Fruit fly (Drosophila melanogaster): Measurements from ENCODE around the gene up.

The up gene

dm6 chrX:13641115-13641890 lies 38.9 kb upstream of the up start (continued):
- peak; percentile 79 for TF ChIP-seq YL-1 (GFP tag; optimal IDR thresholded peaks at IDR 0.05)
- peak; percentile 94 for TF ChIP-seq sob (GFP tag; IDR thresholded peaks at IDR 0.05)
- TF ChIP-seq Deaf1 (tag; optimal IDR thresholded peaks at IDR 0.05), result no peak
- peak; percentile 78 for TF ChIP-seq CG4328 (GFP tag; optimal IDR thresholded peaks at IDR 0.05)
- TF ChIP-seq trh (GFP tag; optimal IDR thresholded peaks at IDR 0.05), result peak; percentile 88
- TF ChIP-seq CG31441 (GFP tag; IDR thresholded peaks at IDR 0.05), result peak; percentile 87
- peak; percentile 89 for TF ChIP-seq CG11085 (GFP tag; IDR thresholded peaks at IDR 0.05)
- peak; percentile 95 to 96 for TF ChIP-seq dpn (GFP tag; optimal IDR thresholded peaks at IDR 0.05)
- peak; percentile 92 for TF ChIP-seq shn (GFP tag; optimal IDR thresholded peaks at IDR 0.05)
- peak; percentile 94 for TF ChIP-seq crc (GFP tag; optimal IDR thresholded peaks at IDR 0.05)
- peak; percentile 93 for TF ChIP-seq CG14441 (GFP tag; IDR thresholded peaks at IDR 0.05)
- TF ChIP-seq CG16813 (GFP tag; IDR thresholded peaks at IDR 0.05; ENCODE audit: partially characterized antibody), result no peak
- peak; percentile 46 for TF ChIP-seq Nf-YC (tag; optimal IDR thresholded peaks at IDR 0.05)
- TF ChIP-seq NfI (GFP tag; optimal IDR thresholded peaks at IDR 0.05), result peak; percentile 92
- TF ChIP-seq CG2712 (tag; optimal IDR thresholded peaks at IDR 0.05), result peak; percentile 90
- peak; percentile 86 for TF ChIP-seq nau (GFP tag; optimal IDR thresholded peaks at IDR 0.05)
- no peak for TF ChIP-seq sna (GFP tag; IDR thresholded peaks at IDR 0.05; ENCODE audit: partially characterized antibody)
- peak; percentile 68 for TF ChIP-seq CG7987 (GFP tag; optimal IDR thresholded peaks at IDR 0.05)
- TF ChIP-seq CG13123 (GFP tag; optimal IDR thresholded peaks at IDR 0.05), result peak; percentile 87
- peak; percentile 95 for TF ChIP-seq so (GFP tag; IDR thresholded peaks at IDR 0.05)
- peak; percentile 94 for TF ChIP-seq emc (GFP tag; optimal IDR thresholded peaks at IDR 0.05)
- peak; percentile 92 for TF ChIP-seq CG9876 (GFP tag; optimal IDR thresholded peaks at IDR 0.05)
- peak; percentile 93 for TF ChIP-seq CG12744 (GFP tag; optimal IDR thresholded peaks at IDR 0.05)
- TF ChIP-seq Hand (GFP tag; optimal IDR thresholded peaks at IDR 0.05), result peak; percentile 74
- TF ChIP-seq Dll (GFP tag; IDR thresholded peaks at IDR 0.05; ENCODE audit: partially characterized antibody), result no peak
- TF ChIP-seq CG9215 (GFP tag; IDR thresholded peaks at IDR 0.05), result peak; percentile 89
- TF ChIP-seq CG10959 (GFP tag; IDR thresholded peaks at IDR 0.05), result peak; percentile 71
- TF ChIP-seq CG16779 (GFP tag; IDR thresholded peaks at IDR 0.05), result peak; percentile 92
- no peak for TF ChIP-seq CG7271 (tag; optimal IDR thresholded peaks at IDR 0.05)
- TF ChIP-seq twi (tag; optimal IDR thresholded peaks at IDR 0.05), result peak; percentile 73
- peak; percentile 77 for TF ChIP-seq sim (GFP tag; IDR thresholded peaks at IDR 0.05)
- TF ChIP-seq H15 (GFP tag; IDR thresholded peaks at IDR 0.05), result peak; percentile 87
- peak; percentile 89 for TF ChIP-seq Ssrp (tag; optimal IDR thresholded peaks at IDR 0.05)
- peak; percentile 89 for TF ChIP-seq Atf3 (GFP tag; optimal IDR thresholded peaks at IDR 0.05)
- TF ChIP-seq CG6765 (GFP tag; optimal IDR thresholded peaks at IDR 0.05), result peak; percentile 87
- TF ChIP-seq Usf (GFP tag; optimal IDR thresholded peaks at IDR 0.05), result peak; percentile 75
- peak; percentile 88 for TF ChIP-seq BtbVII (GFP tag; optimal IDR thresholded peaks at IDR 0.05)
- TF ChIP-seq disco-r (GFP tag; optimal IDR thresholded peaks at IDR 0.05), result peak; percentile 87
- TF ChIP-seq Dfd (GFP tag; optimal IDR thresholded peaks at IDR 0.05), result no peak
- peak; percentile 84 for TF ChIP-seq CG17612 (GFP tag; IDR thresholded peaks at IDR 0.05)
- TF ChIP-seq rib (GFP tag; IDR thresholded peaks at IDR 0.05), result peak; percentile 95
- TF ChIP-seq Dek (tag; optimal IDR thresholded peaks at IDR 0.05), result peak; percentile 94
- peak; percentile 95 for TF ChIP-seq maf-S (GFP tag; optimal IDR thresholded peaks at IDR 0.05)
- TF ChIP-seq pan (optimal IDR thresholded peaks at IDR 0.05), result no peak
- peak in 1 of 2 experiments; percentile 94 for TF ChIP-seq pan (GFP tag; optimal IDR thresholded peaks at IDR 0.05 in 1 of 2, IDR thresholded peaks at IDR 0.05 in 1 of 2)
- TF ChIP-seq CG12659 (GFP tag; optimal IDR thresholded peaks at IDR 0.05), result peak; percentile 96
- TF ChIP-seq gsb (GFP tag; IDR thresholded peaks at IDR 0.05), result peak; percentile 91
- no peak for TF ChIP-seq Opbp (GFP tag; IDR thresholded peaks at IDR 0.05; ENCODE audit: partially characterized antibody)
- peak; percentile 93 for TF ChIP-seq CG17359 (tag; optimal IDR thresholded peaks at IDR 0.05)
- peak; percentile 56 for TF ChIP-seq CG30020 (tag; optimal IDR thresholded peaks at IDR 0.05)
